Worm (Caenorhabditis elegans): ENCODE results near the gene T25E4.1.

DNA sequence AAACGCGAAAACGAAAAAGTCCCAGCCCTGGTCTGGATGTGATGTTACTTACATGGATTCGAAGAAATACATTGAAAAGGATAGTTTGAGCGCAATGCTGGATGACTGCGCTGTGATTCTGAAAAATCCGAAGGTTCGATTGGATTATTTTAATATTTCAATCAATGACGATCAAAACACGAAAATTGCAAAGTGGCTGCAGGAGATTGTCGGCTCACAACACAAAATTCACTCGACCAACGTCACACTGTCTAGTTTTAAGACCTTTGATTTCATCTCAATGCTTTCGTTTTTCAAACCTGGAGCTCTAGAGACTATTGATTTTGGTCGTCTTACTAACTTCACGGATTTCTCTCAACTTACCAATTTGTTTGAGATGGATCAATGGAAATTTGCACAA lies 26.6 kb upstream of the T25E4.1 start, which contains the start of gene C17C3.5:
- no peak for TF ChIP-seq ama-1 (optimal IDR thresholded peaks at IDR 0.05)
- TF ChIP-seq blmp-1 (tag; optimal IDR thresholded peaks at IDR 0.05; ENCODE audit: insufficient read depth) = no peak
- no peak for TF ChIP-seq elt-3 (tag; optimal IDR thresholded peaks at IDR 0.05)
- TF ChIP-seq ztf-11 (tag; optimal IDR thresholded peaks at IDR 0.05) = no peak
- no peak for TF ChIP-seq nhr-11 (tag; optimal IDR thresholded peaks at IDR 0.05)
- no peak for TF ChIP-seq unc-62 (GFP tag; optimal IDR thresholded peaks at IDR 0.05)
- TF ChIP-seq sma-9 (GFP tag; optimal IDR thresholded peaks at IDR 0.05) = no peak
- TF ChIP-seq sma-9 (tag; optimal IDR thresholded peaks at IDR 0.05) = no peak
- no peak for TF ChIP-seq nhr-12 (tag; optimal IDR thresholded peaks at IDR 0.05)
- TF ChIP-seq fos-1 (tag; optimal IDR thresholded peaks at IDR 0.05) = no peak
